Fruit fly (Drosophila melanogaster): Measurements from ENCODE around the gene CG9114.

Gene CG9114

DNA sequence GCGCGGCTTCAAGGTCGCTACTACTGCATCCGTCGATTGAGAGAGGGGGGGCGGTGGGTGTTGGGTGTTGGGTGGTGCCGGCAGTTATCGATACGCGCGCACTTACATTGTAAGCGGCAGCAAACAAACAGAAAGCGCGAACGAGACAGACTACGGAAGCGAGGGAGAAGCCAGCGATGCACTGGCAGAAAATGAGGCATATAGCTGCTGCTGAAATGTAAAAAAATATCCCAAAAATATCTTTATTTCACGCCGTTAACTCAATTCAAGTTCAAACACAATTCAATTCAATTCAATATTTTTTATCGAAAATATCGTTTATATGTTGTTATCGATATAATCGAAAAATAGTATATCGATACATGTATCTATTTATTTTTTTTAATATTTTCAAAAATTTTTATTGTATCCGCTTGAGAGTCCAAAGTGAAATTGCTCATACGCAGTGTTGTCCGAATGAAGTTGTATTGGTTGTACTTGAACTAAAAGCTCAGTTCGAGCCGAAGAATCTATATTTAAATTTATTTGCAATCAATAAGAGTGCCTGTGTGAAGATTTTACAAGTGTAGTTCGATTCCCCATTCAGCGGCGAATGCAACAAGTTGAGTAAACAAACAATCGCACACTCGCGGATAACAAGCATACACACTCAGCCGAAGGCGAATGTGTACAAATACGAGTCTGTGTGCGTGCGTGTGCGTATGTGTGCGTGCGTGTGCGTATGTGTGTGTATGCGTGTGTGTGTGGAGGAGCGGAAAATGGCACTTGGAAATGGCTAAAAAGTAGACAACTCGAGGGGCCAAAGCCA lies 20.7 kb downstream of the CG9114 start:
- TF ChIP-seq CG8119 (GFP tag; IDR thresholded peaks at IDR 0.05), result peak; percentile 49; the same call in 1 of the 3 replicates
- TF ChIP-seq CG3032 (tag; optimal IDR thresholded peaks at IDR 0.05), result peak; percentile 45
- TF ChIP-seq Hr38 (GFP tag; optimal IDR thresholded peaks at IDR 0.05), result no peak
- TF ChIP-seq CG16779 (tag; optimal IDR thresholded peaks at IDR 0.05), result peak; percentile 15
- peak; percentile 51 for TF ChIP-seq CG11762 (GFP tag; optimal IDR thresholded peaks at IDR 0.05; ENCODE audit: insufficient read depth)
- no peak for TF ChIP-seq Eip93F (GFP tag; optimal IDR thresholded peaks at IDR 0.05)
- no peak for TF ChIP-seq fkh (GFP tag; optimal IDR thresholded peaks at IDR 0.05)
- TF ChIP-seq cyc (GFP tag; optimal IDR thresholded peaks at IDR 0.05), result peak; percentile 59
- peak; percentile 56 for TF ChIP-seq CG10669 (GFP tag; optimal IDR thresholded peaks at IDR 0.05)
- TF ChIP-seq Eip78C (GFP tag), result peak; percentile 91
- TF ChIP-seq CG6163 (GFP tag; IDR thresholded peaks at IDR 0.05), result no peak; the same call in 2 of the 3 replicates
- TF ChIP-seq lz (GFP tag; optimal IDR thresholded peaks at IDR 0.05), result peak; percentile 58
- peak; percentile 58 for TF ChIP-seq CG6792 (GFP tag; optimal IDR thresholded peaks at IDR 0.05)
- TF ChIP-seq Hr4 (GFP tag; optimal IDR thresholded peaks at IDR 0.05), result peak; percentile 54
- peak; percentile 24 for TF ChIP-seq Sox102F (GFP tag; optimal IDR thresholded peaks at IDR 0.05)
- TF ChIP-seq Lpt (GFP tag; optimal IDR thresholded peaks at IDR 0.05), result peak; percentile 25
- peak; percentile 99 for TF ChIP-seq dsx (GFP tag; optimal IDR thresholded peaks at IDR 0.05; ENCODE audit: poor library complexity, severe bottlenecking)
- TF ChIP-seq Smox (GFP tag; optimal IDR thresholded peaks at IDR 0.05), result peak; percentile 67
- TF ChIP-seq OdsH (GFP tag; optimal IDR thresholded peaks at IDR 0.05), result peak; percentile 74
- TF ChIP-seq pdm3 (GFP tag; optimal IDR thresholded peaks at IDR 0.05), result peak; percentile 62
- peak; percentile 85 for TF ChIP-seq CG32006 (GFP tag; optimal IDR thresholded peaks at IDR 0.05)
- TF ChIP-seq Ets96B (tag; optimal IDR thresholded peaks at IDR 0.05), result peak; percentile 47
- peak; percentile 53 for TF ChIP-seq Met (GFP tag; optimal IDR thresholded peaks at IDR 0.05)
- TF ChIP-seq CG34406 (GFP tag; optimal IDR thresholded peaks at IDR 0.05), result peak; percentile 65
- peak; percentile 35 for TF ChIP-seq Eip75B (GFP tag; optimal IDR thresholded peaks at IDR 0.05)
- peak; percentile 49; the same call in 1 of the 2 replicates for TF ChIP-seq CG15336 (GFP tag; IDR thresholded peaks at IDR 0.05)
- TF ChIP-seq CG7368 (GFP tag; optimal IDR thresholded peaks at IDR 0.05), result peak; percentile 11
- TF ChIP-seq topi (GFP tag; optimal IDR thresholded peaks at IDR 0.05), result peak; percentile 73
- peak; percentile 55 for TF ChIP-seq CG31627 (GFP tag; optimal IDR thresholded peaks at IDR 0.05)
- peak; percentile 71 for TF ChIP-seq esn (GFP tag; optimal IDR thresholded peaks at IDR 0.05)
- peak; percentile 60 for TF ChIP-seq achi (GFP tag; optimal IDR thresholded peaks at IDR 0.05)
- no peak for TF ChIP-seq CG9139 (GFP tag; optimal IDR thresholded peaks at IDR 0.05)
- TF ChIP-seq ss (GFP tag; optimal IDR thresholded peaks at IDR 0.05), result peak in 1 of 2 experiments; percentile 57
- TF ChIP-seq eg (GFP tag; IDR thresholded peaks at IDR 0.05), result peak; percentile 68
- TF ChIP-seq Hr39 (GFP tag; optimal IDR thresholded peaks at IDR 0.05), result peak; percentile 57
- peak; percentile 48 for TF ChIP-seq CG11902 (GFP tag; optimal IDR thresholded peaks at IDR 0.05)
- peak; percentile 64 for TF ChIP-seq CG4318 (GFP tag; optimal IDR thresholded peaks at IDR 0.05)
- TF ChIP-seq vri (GFP tag; optimal IDR thresholded peaks at IDR 0.05), result no peak
- peak; percentile 46 for TF ChIP-seq dac (GFP tag; optimal IDR thresholded peaks at IDR 0.05)
- TF ChIP-seq acj6 (GFP tag; optimal IDR thresholded peaks at IDR 0.05), result peak; percentile 66
- no peak for TF ChIP-seq CG6854 (GFP tag; optimal IDR thresholded peaks at IDR 0.05)
- TF ChIP-seq CG8319 (GFP tag; optimal IDR thresholded peaks at IDR 0.05), result peak; percentile 13
- peak; percentile 52 for TF ChIP-seq Gug (GFP tag; IDR thresholded peaks at IDR 0.05)
- TF ChIP-seq fd59A (GFP tag; optimal IDR thresholded peaks at IDR 0.05), result peak; percentile 45
- TF ChIP-seq Blimp-1 (GFP tag; optimal IDR thresholded peaks at IDR 0.05), result peak; percentile 41
- peak; percentile 37 for TF ChIP-seq Sox14 (GFP tag; optimal IDR thresholded peaks at IDR 0.05)
- peak; percentile 52 for TF ChIP-seq Ets21C (GFP tag; optimal IDR thresholded peaks at IDR 0.05)
- peak in 1 of 2 experiments; percentile 71 for TF ChIP-seq salr (GFP tag; optimal IDR thresholded peaks at IDR 0.05)
- TF ChIP-seq net (GFP tag; optimal IDR thresholded peaks at IDR 0.05), result peak; percentile 59
- TF ChIP-seq CG11294 (GFP tag; IDR thresholded peaks at IDR 0.05), result peak; percentile 45; the same call in 1 of the 2 replicates

Data from whole organism, prepupa.